Worm (Caenorhabditis elegans): Measurements from ENCODE around the gene F41H10.5.
"Not testable (repeated sequence)": the region's sequence is repeated elsewhere in the genome, so short reads cannot be mapped to it uniquely, and the experiment has no call there.

The F41H10.5 gene

ce11 chrIV:5360533-5360932 lies at the start of gene F41H10.5:
F41H10.5 (plus strand) TSS chrIV:5360907.
- TF ChIP-seq cnd-1 (tag; optimal IDR thresholded peaks at IDR 0.05) (no peak), unc-62 (GFP tag; optimal IDR thresholded peaks at IDR 0.05) (no peak), nhr-2 (tag; optimal IDR thresholded peaks at IDR 0.05) (no peak), unc-39 (tag; optimal IDR thresholded peaks at IDR 0.05) (no peak), blmp-1 (tag; optimal IDR thresholded peaks at IDR 0.05) (no peak), drap-1 (GFP tag; optimal IDR thresholded peaks at IDR 0.05) (no peak)

- not testable (repeated sequence) for TF ChIP-seq sem-2 (GFP tag; optimal IDR thresholded peaks at IDR 0.05); unc-39 (tag; optimal IDR thresholded peaks at IDR 0.05); ces-1 (GFP tag; optimal IDR thresholded peaks at IDR 0.05)
Observed at ce11 chrIV:5313011-5313410, 47.7 kb upstream of the F41H10.5 start, which contains the start of the genes msp-59 and ZK354.2. msp-59 (minus strand) TSS chrIV:5313111. ZK354.2 (plus strand) TSS chrIV:5313405.

ce11 chrIV:5316223-5316622 lies 44.5 kb upstream of the F41H10.5 start, which contains the start of gene msp-65:
msp-65 (plus strand) TSS chrIV:5316523.
- not testable (repeated sequence) for TF ChIP-seq sptf-1 (tag; optimal IDR thresholded peaks at IDR 0.05); unc-62 (GFP tag; optimal IDR thresholded peaks at IDR 0.05); mls-2 (tag; optimal IDR thresholded peaks at IDR 0.05)

- TF ChIP-seq M03D4.4 (tag; optimal IDR thresholded peaks at IDR 0.05), result no peak
- TF ChIP-seq lsy-2 (tag; optimal IDR thresholded peaks at IDR 0.05), result no peak
- TF ChIP-seq tbx-8 (GFP tag; optimal IDR thresholded peaks at IDR 0.05), result no peak
- TF ChIP-seq sptf-1 (tag; optimal IDR thresholded peaks at IDR 0.05), result no peak
- no peak for TF ChIP-seq flh-1 (GFP tag; optimal IDR thresholded peaks at IDR 0.05)
- TF ChIP-seq hlh-1 (tag; optimal IDR thresholded peaks at IDR 0.05), result no peak
- TF ChIP-seq nhr-2 (tag; optimal IDR thresholded peaks at IDR 0.05), result no peak
- no peak for TF ChIP-seq lin-13 (tag; optimal IDR thresholded peaks at IDR 0.05)
- no peak for TF ChIP-seq sem-2 (GFP tag; optimal IDR thresholded peaks at IDR 0.05)
- TF ChIP-seq elt-3 (tag; optimal IDR thresholded peaks at IDR 0.05), result no peak
- no peak for TF ChIP-seq unc-120 (tag; optimal IDR thresholded peaks at IDR 0.05; ENCODE audit: poor library complexity, severe bottlenecking)
- TF ChIP-seq ceh-83 (GFP tag; optimal IDR thresholded peaks at IDR 0.05), result no peak
- no peak for TF ChIP-seq unc-39 (tag; optimal IDR thresholded peaks at IDR 0.05)
- no peak for TF ChIP-seq nhr-76 (tag; optimal IDR thresholded peaks at IDR 0.05)
- TF ChIP-seq mls-2 (tag; optimal IDR thresholded peaks at IDR 0.05), result no peak
Observed at ce11 chrIV:5317106-5317505, 43.6 kb upstream of the F41H10.5 start.

- TF ChIP-seq bed-3 (GFP tag; optimal IDR thresholded peaks at IDR 0.05) (no peak), drap-1 (GFP tag; optimal IDR thresholded peaks at IDR 0.05) (no peak), mep-1 (tag; optimal IDR thresholded peaks at IDR 0.05) (no peak), lin-13 (tag; optimal IDR thresholded peaks at IDR 0.05) (no peak), unc-39 (tag; optimal IDR thresholded peaks at IDR 0.05) (no peak), ham-2 (GFP tag; optimal IDR thresholded peaks at IDR 0.05) (no peak), ceh-43 (GFP tag; optimal IDR thresholded peaks at IDR 0.05) (no peak), sptf-1 (tag; optimal IDR thresholded peaks at IDR 0.05) (no peak), ces-1 (GFP tag; optimal IDR thresholded peaks at IDR 0.05) (no peak), M03D4.4 (tag; optimal IDR thresholded peaks at IDR 0.05) (no peak), lin-32 (GFP tag; optimal IDR thresholded peaks at IDR 0.05) (no peak), tbx-8 (GFP tag; optimal IDR thresholded peaks at IDR 0.05) (no peak), mls-2 (tag; optimal IDR thresholded peaks at IDR 0.05) (no peak), zip-8 (tag; optimal IDR thresholded peaks at IDR 0.05) (no peak)
Observed at ce11 chrIV:5318835-5319303, 41.8 kb upstream of the F41H10.5 start, which contains the start of gene slc-46A. slc-46A (plus strand) TSS chrIV:5319253.

ce11 chrIV:5326144-5326543 lies 34.6 kb upstream of the F41H10.5 start, which contains the start of gene Y4C6B.4:
Y4C6B.4 (plus strand) TSS chrIV:5326444.
- TF ChIP-seq elt-3 (tag; optimal IDR thresholded peaks at IDR 0.05) (no peak), lin-13 (tag; optimal IDR thresholded peaks at IDR 0.05) (no peak), ceh-43 (GFP tag; optimal IDR thresholded peaks at IDR 0.05) (no peak), nhr-28 (tag; optimal IDR thresholded peaks at IDR 0.05) (no peak), lsy-2 (tag; optimal IDR thresholded peaks at IDR 0.05) (no peak)

ce11 chrIV:5332178-5332577 lies 28.5 kb upstream of the F41H10.5 start, which contains the start of gene Y4C6B.3:
Y4C6B.3 (plus strand) TSS chrIV:5332478.
- peak; percentile 65 for TF ChIP-seq zip-8 (tag; optimal IDR thresholded peaks at IDR 0.05)
- no peak for TF ChIP-seq snpc-4 (tag; optimal IDR thresholded peaks at IDR 0.05)

All from whole organism, mixed stage, embryonic.